Fruit fly (Drosophila melanogaster) whole organism, adult: ENCODE results near the gene Epp.

Source experiments
- CG11617 ChIP-seq: fragments of 200-800 bp; sonication (Bioruptor generic); optimal IDR thresholded peaks from 2 replicates; lab custom pipeline; 2017; ENCODE audit warnings: mild to moderate bottlenecking, missing biosample characterization, missing genetic modification reagents, missing genetic modification characterization
- CG12768 ChIP-seq: fragments of 200-800 bp; sonication (Bioruptor generic); optimal IDR thresholded peaks from 2 replicates; lab custom pipeline; 2017; ENCODE audit warnings: missing biosample characterization, missing genetic modification characterization, mild to moderate bottlenecking, moderate library complexity, missing genetic modification reagents
- CG14711 ChIP-seq: fragments of 200-800 bp; sonication (Bioruptor generic); optimal IDR thresholded peaks from 2 replicates; lab custom pipeline; 2018; ENCODE audit warnings: missing biosample characterization, mild to moderate bottlenecking, missing genetic modification characterization, moderate library complexity
- CG1620 ChIP-seq: fragments of 200-800 bp; sonication (Bioruptor generic); optimal IDR thresholded peaks from 2 replicates; lab custom pipeline; 2016; ENCODE audit warnings: missing biosample characterization, missing genetic modification characterization
- CG33017 ChIP-seq: fragments of 200-800 bp; sonication (Bioruptor generic); optimal IDR thresholded peaks from 2 replicates; lab custom pipeline; 2018; ENCODE audit warnings: missing biosample characterization, mild to moderate bottlenecking, missing genetic modification characterization, moderate library complexity
- CG5204 ChIP-seq: fragments of 200-800 bp; sonication (Bioruptor generic); optimal IDR thresholded peaks from 2 replicates; lab custom pipeline; 2016; ENCODE audit warnings: missing biosample characterization, missing genetic modification characterization
- CG7045 ChIP-seq: fragments of 200-800 bp; sonication (Bioruptor generic); optimal IDR thresholded peaks from 2 replicates; lab custom pipeline; 2017; ENCODE audit warnings: missing biosample characterization, mild to moderate bottlenecking, missing genetic modification characterization
- CG7101 ChIP-seq: fragments of 200-800 bp; sonication (Bioruptor generic); optimal IDR thresholded peaks from 2 replicates; lab custom pipeline; 2018; ENCODE audit warnings: missing biosample characterization, mild to moderate bottlenecking, missing genetic modification characterization, moderate library complexity
- Clk ChIP-seq: fragments of 200-800 bp; sonication (Bioruptor generic); optimal IDR thresholded peaks from 2 replicates; lab custom pipeline; 2017; ENCODE audit warnings: missing biosample characterization, missing genetic modification characterization
- Crg-1 ChIP-seq: fragments of 200-800 bp; sonication (Bioruptor generic); optimal IDR thresholded peaks from 2 replicates; lab custom pipeline; 2016; ENCODE audit warnings: missing biosample characterization, missing genetic modification characterization
- Hr96 ChIP-seq: fragments of 200-800 bp; sonication (Bioruptor generic); optimal IDR thresholded peaks from 2 replicates; lab custom pipeline; 2016; ENCODE audit warnings: missing biosample characterization, missing genetic modification characterization
- Mnt ChIP-seq: fragments of 200-800 bp; sonication (Bioruptor generic); optimal IDR thresholded peaks from 2 replicates; lab custom pipeline; 2016; ENCODE audit warnings: missing biosample characterization, mild to moderate bottlenecking, missing genetic modification characterization
- bab1 ChIP-seq: fragments of 200-800 bp; sonication (Bioruptor generic); optimal IDR thresholded peaks from 3 replicates; lab custom pipeline; 2019; ENCODE audit warnings: missing biosample characterization, mild to moderate bottlenecking, missing genetic modification characterization, moderate library complexity
- cic ChIP-seq: fragments of 200-800 bp; sonication (Bioruptor generic); optimal IDR thresholded peaks from 2 replicates; lab custom pipeline; 2017; ENCODE audit warnings: missing biosample characterization, mild to moderate bottlenecking, missing genetic modification characterization, moderate library complexity
- cnc ChIP-seq, 2 experiments: fragments of >200 bp; optimal IDR thresholded peaks; 2 replicates each; lab custom pipeline; 2017
- kay ChIP-seq: fragments of 200-800 bp; sonication (Bioruptor generic); peaks from one replicate; lab custom pipeline; 2016; ENCODE audit warnings: missing biosample characterization, missing genetic modification characterization, borderline replicate concordance
- ovo ChIP-seq: fragments of 200-800 bp; sonication (Bioruptor generic); optimal IDR thresholded peaks from 2 replicates; lab custom pipeline; 2016; ENCODE audit warnings: missing biosample characterization, missing genetic modification characterization
- pad ChIP-seq: fragments of 200-800 bp; sonication (Bioruptor generic); optimal IDR thresholded peaks from 3 replicates; lab custom pipeline; 2017; ENCODE audit warnings: missing biosample characterization, missing genetic modification characterization, mild to moderate bottlenecking, moderate library complexity, missing genetic modification reagents
- tj ChIP-seq: fragments of 200-800 bp; sonication (Bioruptor generic); optimal IDR thresholded peaks from 3 replicates; lab custom pipeline; 2017; ENCODE audit warnings: missing biosample characterization, mild to moderate bottlenecking, missing genetic modification characterization, moderate library complexity
- toe ChIP-seq: fragments of 200-800 bp; sonication (Bioruptor generic); optimal IDR thresholded peaks from 2 replicates; lab custom pipeline; 2016; ENCODE audit warnings: missing biosample characterization, missing genetic modification characterization

Gene Epp

dm6 chr3R:23992823-23993797, at the start of gene Epp, which contains the start of gene Rab7:
Gene Epp (minus strand): TSS chr3R:23992916.
Gene Rab7 (plus strand): TSS chr3R:23993008.
- TF ChIP-seq Mnt (GFP tag; lab: Kevin White, UChicago) (peak; percentile 74), tj (GFP tag; lab: Kevin White, UChicago) (no peak), ovo (peak; percentile 56), cic (GFP tag; lab: Kevin White, UChicago) (peak; percentile 86), kay (GFP tag; lab: Kevin White, UChicago) (peak; percentile 98), CG14711 (peak; percentile 39), pad (GFP tag; lab: Kevin White, UChicago) (peak; percentile 84), CG7045 (no peak), CG1620 (peak; percentile 69), CG5204 (GFP tag; lab: Kevin White, UChicago) (no peak), cnc (optimal IDR thresholded peaks at IDR 0.05; lab: Kevin White, UChicago) (no peak), CG7101 (peak; percentile 74), Crg-1 (GFP tag; lab: Kevin White, UChicago) (peak; percentile 68), Clk (GFP tag; lab: Kevin White, UChicago) (peak; percentile 12), CG11617 (GFP tag; lab: Kevin White, UChicago) (peak; percentile 11), Hr96 (GFP tag; lab: Kevin White, UChicago) (peak; percentile 63), toe (no peak), CG33017 (tag; lab: Kevin White, UChicago) (peak; percentile 41), CG12768 (peak; percentile 95), bab1 (GFP tag; lab: Kevin White, UChicago) (peak; percentile 58)

- TF ChIP-seq ovo (peak; percentile 33), Crg-1 (GFP tag; lab: Kevin White, UChicago) (peak; percentile 70), Mnt (GFP tag; lab: Kevin White, UChicago) (peak; percentile 63), CG1620 (peak; percentile 6), tj (GFP tag; lab: Kevin White, UChicago) (no peak)
Observed at dm6 chr3R:24038736-24039556, 46.2 kb upstream of the Epp start, which contains the start of gene Miro. Gene Miro (minus strand): TSS chr3R:24038847.

- TF ChIP-seq cic (GFP tag; lab: Kevin White, UChicago) (no peak), CG33017 (tag; lab: Kevin White, UChicago) (peak; percentile 58), CG7101 (peak; percentile 60), bab1 (GFP tag; lab: Kevin White, UChicago) (peak; percentile 76), CG7045 (peak; percentile 73), toe (no peak), Crg-1 (GFP tag; lab: Kevin White, UChicago) (peak; percentile 52), kay (GFP tag; lab: Kevin White, UChicago) (no peak), CG1620 (peak; percentile 64), pad (GFP tag; lab: Kevin White, UChicago) (peak; percentile 47), ovo (peak; percentile 63), Mnt (GFP tag; lab: Kevin White, UChicago) (peak; percentile 72), CG14711 (peak; percentile 80), tj (GFP tag; lab: Kevin White, UChicago) (peak; percentile 73), cnc (optimal IDR thresholded peaks at IDR 0.05; lab: Kevin White, UChicago) (no peak), CG12768 (peak; percentile 64), CG11617 (GFP tag; lab: Kevin White, UChicago) (peak; percentile 81), Clk (GFP tag; lab: Kevin White, UChicago) (peak; percentile 50), CG5204 (GFP tag; lab: Kevin White, UChicago) (no peak), Hr96 (GFP tag; lab: Kevin White, UChicago) (peak; percentile 90)
Observed at dm6 chr3R:24037538-24038265, 45.0 kb upstream of the Epp start, which contains the start of gene spas. Gene spas (plus strand): TSS chr3R:24038215.

- TF ChIP-seq tj (GFP tag; lab: Kevin White, UChicago) (no peak), Hr96 (GFP tag; lab: Kevin White, UChicago) (peak; percentile 35), pad (GFP tag; lab: Kevin White, UChicago) (no peak), Crg-1 (GFP tag; lab: Kevin White, UChicago) (peak; percentile 36), ovo (no peak), CG14711 (no peak), Clk (GFP tag; lab: Kevin White, UChicago) (no peak), CG7045 (no peak), CG12768 (no peak), CG1620 (peak; percentile 23), toe (no peak), cic (GFP tag; lab: Kevin White, UChicago) (no peak), CG7101 (no peak), kay (GFP tag; lab: Kevin White, UChicago) (no peak), CG5204 (GFP tag; lab: Kevin White, UChicago) (no peak), cnc (optimal IDR thresholded peaks at IDR 0.05; lab: Kevin White, UChicago) (no peak), Mnt (GFP tag; lab: Kevin White, UChicago) (no peak), bab1 (GFP tag; lab: Kevin White, UChicago) (no peak), CG11617 (GFP tag; lab: Kevin White, UChicago) (peak; percentile 39), CG33017 (tag; lab: Kevin White, UChicago) (no peak)
Observed at dm6 chr3R:24031825-24032523, 39.3 kb upstream of the Epp start, which contains the start of the genes KrT95D and Mettl3. Gene KrT95D (minus strand): TSS chr3R:24031827. Gene Mettl3 (plus strand): TSS chr3R:24032157.
